Worm (Caenorhabditis elegans) whole organism, L1 larva: ENCODE measurements around the gene nhr-45.
A peak's percentile ranks its signal among the peaks of the same experiment; 100 is the strongest.

Experiments
- C16A3.4 ChIP-seq: fragments of 150-350 bp; optimal IDR thresholded peaks from 2 replicates; lab custom pipeline; 2014; ENCODE audit warnings: missing biosample characterization, missing genetic modification characterization
- F16B12.6 ChIP-seq: fragments of 150-350 bp; optimal IDR thresholded peaks from 2 replicates; lab custom pipeline; 2014; ENCODE audit warnings: missing biosample characterization, missing genetic modification characterization
- Y116A8C.19 ChIP-seq: sonication (generic microtip); optimal IDR thresholded peaks from 2 replicates; lab custom pipeline; 2016; ENCODE audit warnings: missing compliant biosample characterization, missing genetic modification characterization, borderline replicate concordance
- alr-1 ChIP-seq: fragments of 200-800 bp; sonication (Bioruptor generic); optimal IDR thresholded peaks from 2 replicates; lab custom pipeline; 2018; ENCODE audit warnings: borderline replicate concordance, mild to moderate bottlenecking, missing genetic modification characterization, missing compliant biosample characterization
- aly-2 ChIP-seq: fragments of 150-350 bp; optimal IDR thresholded peaks from 2 replicates; lab custom pipeline; 2014; ENCODE audit warnings: missing biosample characterization, missing genetic modification characterization
- ama-1 ChIP-seq: fragments of 150-350 bp; optimal IDR thresholded peaks from 2 replicates; lab custom pipeline; 2014
- blmp-1 ChIP-seq: fragments of 150-350 bp; optimal IDR thresholded peaks from 2 replicates; lab custom pipeline; 2014; ENCODE audit warnings: missing biosample characterization, missing genetic modification characterization
- ceh-82 ChIP-seq, 3 experiments: fragments of 150-350 bp in 1 of 3; sonication (generic microtip) in 2 of 3; optimal IDR thresholded peaks; 2 replicates each; lab custom pipeline; 2014 to 2017; ENCODE audit warnings: missing biosample characterization in 3 of 3, missing genetic modification characterization in 3 of 3
- ceh-88 ChIP-seq: fragments of 200-800 bp; sonication (Bioruptor generic); IDR thresholded peaks from 2 replicates; pipeline ENCODE4 v1.3.6; 2022; ENCODE audit warnings: missing genetic modification characterization, missing compliant biosample characterization
- dpl-1 ChIP-seq, 3 experiments: fragments of 150-350 bp in 2 of 3; sonication (generic microtip) in 1 of 3; optimal IDR thresholded peaks; 2 replicates each; lab custom pipeline; 2014 to 2017; ENCODE audit warnings: missing biosample characterization in 3 of 3, missing genetic modification characterization in 3 of 3, missing genetic modification reagents in 3 of 3
- efl-1 ChIP-seq, 4 experiments: fragments of 150-350 bp; optimal IDR thresholded peaks in 3 of 4; peaks in 1 of 4; 1 replicate in 1 of 4; 2 replicates in 3 of 4; lab custom pipeline; 2014; ENCODE audit warnings: missing biosample characterization in 2 of 4, missing genetic modification characterization in 2 of 4, missing genetic modification reagents in 2 of 4
- efl-3 ChIP-seq: fragments of 200-800 bp; sonication (Bioruptor generic); optimal IDR thresholded peaks from 2 replicates; lab custom pipeline; 2018; ENCODE audit warnings: mild to moderate bottlenecking, missing genetic modification characterization, missing compliant biosample characterization
- egl-13 ChIP-seq: sonication (generic microtip); optimal IDR thresholded peaks from 2 replicates; lab custom pipeline; 2016; ENCODE audit warnings: missing genotype, missing genetic modification reagents, missing genetic modification characterization, missing compliant biosample characterization
- elt-2 ChIP-seq: sonication (generic microtip); optimal IDR thresholded peaks from 2 replicates; lab custom pipeline; 2016; ENCODE audit warnings: missing genetic modification characterization, mild to moderate bottlenecking, inconsistent platforms, missing compliant biosample characterization, missing genetic modification reagents
- elt-3 ChIP-seq, 6 experiments: fragments of 150-350 bp in 1 of 6; sonication (generic microtip); optimal IDR thresholded peaks; 2 replicates each; lab custom pipeline; 2017 to 2018; ENCODE audit warnings: missing biosample characterization in 6 of 6, missing genetic modification characterization in 6 of 6, inconsistent platforms in 1 of 6
- ets-5 ChIP-seq: fragments of 200-800 bp; sonication (Bioruptor generic); IDR thresholded peaks from 2 replicates; pipeline ENCODE4 v1.3.6; 2022; ENCODE audit warnings: missing genetic modification characterization, missing compliant biosample characterization
- fkh-8 ChIP-seq: sonication (generic microtip); optimal IDR thresholded peaks from 2 replicates; lab custom pipeline; 2016; ENCODE audit warnings: mild to moderate bottlenecking, missing genetic modification characterization, missing compliant biosample characterization
- fos-1 ChIP-seq: fragments of 150-350 bp; optimal IDR thresholded peaks from 2 replicates; lab custom pipeline; 2014; ENCODE audit warnings: missing biosample characterization, missing genetic modification characterization
- hlh-17 ChIP-seq: fragments of 200-800 bp; sonication (Bioruptor generic); optimal IDR thresholded peaks from 2 replicates; lab custom pipeline; 2018; ENCODE audit warnings: missing genetic modification characterization, mild to moderate bottlenecking, missing compliant biosample characterization, moderate library complexity, borderline replicate concordance
- hlh-4 ChIP-seq: sonication (generic microtip); optimal IDR thresholded peaks from 2 replicates; lab custom pipeline; 2016; ENCODE audit warnings: mild to moderate bottlenecking, missing genetic modification characterization, missing compliant biosample characterization
- irx-1 ChIP-seq: sonication (generic microtip); optimal IDR thresholded peaks from 2 replicates; lab custom pipeline; 2016; ENCODE audit warnings: missing genetic modification characterization, missing compliant biosample characterization
- isw-1 ChIP-seq: fragments of 200-800 bp; sonication (Bioruptor generic); IDR thresholded peaks from 2 replicates; pipeline ENCODE4 v1.3.6; 2022; ENCODE audit warnings: missing genetic modification characterization, missing compliant biosample characterization
- jun-1 ChIP-seq: fragments of 150-350 bp; optimal IDR thresholded peaks from 2 replicates; lab custom pipeline; 2014; ENCODE audit warnings: missing biosample characterization, missing genetic modification reagents, missing genetic modification characterization
- lin-14 ChIP-seq: fragments of 200-800 bp; sonication (Bioruptor generic); optimal IDR thresholded peaks from 2 replicates; lab custom pipeline; 2018; ENCODE audit warnings: mild to moderate bottlenecking, missing genetic modification characterization, moderate library complexity, missing compliant biosample characterization
- mab-9 ChIP-seq: fragments of 200-800 bp; sonication (Bioruptor generic); IDR thresholded peaks from 2 replicates; pipeline ENCODE4 v1.3.6; 2022; ENCODE audit warnings: missing genetic modification reagents, missing genetic modification characterization, missing compliant biosample characterization
- mdl-1 ChIP-seq, 2 experiments: fragments of 150-350 bp; optimal IDR thresholded peaks; 2 replicates each; lab custom pipeline; 2014 to 2017; ENCODE audit warnings: missing biosample characterization in 2 of 2, missing genetic modification characterization in 2 of 2, inconsistent platforms in 1 of 2
- nhr-19 ChIP-seq: fragments of 200-800 bp; sonication (Bioruptor generic); conservative IDR thresholded peaks from 2 replicates; pipeline ENCODE4 v1.3.6; 2022; ENCODE audit warnings: missing genetic modification characterization, missing compliant biosample characterization
- nhr-237 ChIP-seq: fragments of 150-350 bp; optimal IDR thresholded peaks from 2 replicates; lab custom pipeline; 2014; ENCODE audit warnings: missing biosample characterization, missing genetic modification characterization
- nhr-76 ChIP-seq: sonication (generic microtip); optimal IDR thresholded peaks from 2 replicates; lab custom pipeline; 2017; ENCODE audit warnings: missing biosample characterization, missing genetic modification characterization
- nhr-84 ChIP-seq: sonication (generic microtip); optimal IDR thresholded peaks from 2 replicates; lab custom pipeline; 2017; ENCODE audit warnings: missing biosample characterization, missing genetic modification characterization
- pag-3 ChIP-seq: sonication (generic microtip); optimal IDR thresholded peaks from 2 replicates; lab custom pipeline; 2017; ENCODE audit warnings: missing genetic modification characterization, mild to moderate bottlenecking, missing compliant biosample characterization, antibody characterized with exemption, borderline replicate concordance; ENCODE audit not compliant: insufficient read depth
- pax-3 ChIP-seq: fragments of 200-800 bp; sonication (Bioruptor generic); optimal IDR thresholded peaks from 2 replicates; lab custom pipeline; 2018; ENCODE audit warnings: mild to moderate bottlenecking, missing genetic modification characterization, moderate library complexity, missing compliant biosample characterization
- skn-1 ChIP-seq: fragments of 150-350 bp; optimal IDR thresholded peaks from 2 replicates; lab custom pipeline; 2014; ENCODE audit warnings: missing biosample characterization, missing genetic modification characterization
- sox-4 ChIP-seq: sonication (generic microtip); optimal IDR thresholded peaks from 2 replicates; lab custom pipeline; 2016; ENCODE audit warnings: missing genetic modification characterization, missing compliant biosample characterization
- sptf-1 ChIP-seq: fragments of 150-350 bp; optimal IDR thresholded peaks from 2 replicates; lab custom pipeline; 2014; ENCODE audit warnings: missing biosample characterization, missing genetic modification characterization
- sup-37 ChIP-seq: fragments of 200-800 bp; sonication (Bioruptor generic); optimal IDR thresholded peaks from 2 replicates; lab custom pipeline; 2018; ENCODE audit warnings: mild to moderate bottlenecking, missing genetic modification characterization, missing compliant biosample characterization
- swsn-7 ChIP-seq: sonication (generic microtip); optimal IDR thresholded peaks from 2 replicates; lab custom pipeline; 2016; ENCODE audit warnings: missing genetic modification characterization, missing compliant biosample characterization
- tlp-1 ChIP-seq: fragments of 150-350 bp; optimal IDR thresholded peaks from 2 replicates; lab custom pipeline; 2014; ENCODE audit warnings: missing biosample characterization, missing genetic modification characterization
- unc-30 ChIP-seq: sonication (generic microtip); optimal IDR thresholded peaks from 2 replicates; lab custom pipeline; 2017; ENCODE audit warnings: missing biosample characterization, missing genetic modification characterization
- unc-62 ChIP-seq: fragments of 150-350 bp; optimal IDR thresholded peaks from 2 replicates; lab custom pipeline; 2014; ENCODE audit warnings: missing biosample characterization, missing genetic modification reagents, missing genetic modification characterization
- unc-86 ChIP-seq: sonication (generic microtip); optimal IDR thresholded peaks from 2 replicates; lab custom pipeline; 2016; ENCODE audit warnings: missing genetic modification characterization, missing compliant biosample characterization
- unc-98 ChIP-seq: fragments of 200-800 bp; sonication (Bioruptor generic); IDR thresholded peaks from 2 replicates; pipeline ENCODE4 v1.3.6; 2022; ENCODE audit warnings: missing genetic modification characterization, missing compliant biosample characterization
- vab-15 ChIP-seq: sonication (generic microtip); optimal IDR thresholded peaks from 2 replicates; lab custom pipeline; 2017; ENCODE audit warnings: missing genotype, mild to moderate bottlenecking, missing genetic modification characterization, missing compliant biosample characterization
- xbp-1 ChIP-seq: sonication (generic microtip); optimal IDR thresholded peaks from 2 replicates; lab custom pipeline; 2016; ENCODE audit warnings: missing genetic modification characterization, missing compliant biosample characterization
- zag-1 ChIP-seq: fragments of 150-350 bp; optimal IDR thresholded peaks from 2 replicates; lab custom pipeline; 2014; ENCODE audit warnings: missing biosample characterization, missing genetic modification characterization
- ztf-11 ChIP-seq, 2 experiments: sonication (generic microtip); optimal IDR thresholded peaks; 2 replicates each; lab custom pipeline; 2016 to 2017; ENCODE audit warnings: missing genetic modification characterization in 2 of 2, missing biosample characterization in 1 of 2, missing compliant biosample characterization in 1 of 2

nhr-45 gene

DNA sequence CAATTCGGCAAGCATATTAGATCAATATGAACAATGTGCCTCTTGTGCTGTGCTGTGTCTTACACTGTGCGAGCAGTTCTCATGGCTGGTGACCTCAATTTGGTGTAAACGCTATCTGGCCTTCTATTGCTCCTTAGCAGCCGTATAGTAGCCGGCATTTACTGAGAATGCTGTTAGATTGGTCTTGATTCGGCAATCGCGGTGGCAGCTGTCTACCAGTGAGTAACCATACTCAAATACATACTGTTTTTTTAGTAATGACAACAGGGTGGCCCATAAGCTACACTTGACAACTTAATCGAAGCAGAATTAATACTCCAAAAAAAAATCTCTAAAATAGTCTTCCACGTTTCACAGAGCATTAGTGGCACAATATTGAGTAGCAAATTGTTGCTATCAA is 13.0 kb downstream of the nhr-45 start, which contains the start of gene C46C11.4:
C46C11.4 (minus strand) TSS at position 101 of the 400 bp plus-strand sequence.
- TF ChIP-seq hlh-17 (GFP tag; lab: Kevin White, UChicago) (no peak), jun-1 (tag; lab: Kevin White, UChicago) (no peak), aly-2 (tag; lab: Kevin White, UChicago) (no peak), unc-86 (tag; lab: Kevin White, UChicago) (no peak), nhr-84 (no peak), unc-98 (no peak), mdl-1 (tag; optimal IDR thresholded peaks at IDR 0.05; lab: Kevin White, UChicago) (no peak), ceh-82 (tag; optimal IDR thresholded peaks at IDR 0.05; lab: Kevin White, UChicago) (no peak), isw-1 (GFP tag; lab: Robert Waterston, UW) (no peak), ztf-11 (tag; optimal IDR thresholded peaks at IDR 0.05; lab: Kevin White, UChicago) (no peak), F16B12.6 (tag; lab: Kevin White, UChicago) (no peak), C16A3.4 (no peak), pag-3 (tag; lab: Kevin White, UChicago) (no peak), egl-13 (tag; lab: Kevin White, UChicago) (no peak), dpl-1 (GFP tag; optimal IDR thresholded peaks at IDR 0.05; lab: Kevin White, UChicago) (no peak), Y116A8C.19 (tag; lab: Kevin White, UChicago) (no peak), sup-37 (GFP tag; lab: Kevin White, UChicago) (no peak), nhr-237 (tag; lab: Kevin White, UChicago) (no peak)

ce11 chrX:4636821-4637220 is 23.3 kb downstream of the nhr-45 start, which contains the start of gene hosl-1:
hosl-1 (plus strand) TSS chrX:4637121.
- TF ChIP-seq mab-9 (no peak), aly-2 (tag; lab: Kevin White, UChicago) (no peak), ztf-11 (tag; optimal IDR thresholded peaks at IDR 0.05; lab: Kevin White, UChicago) (no peak), nhr-84 (no peak), elt-3 (tag; optimal IDR thresholded peaks at IDR 0.05; lab: Kevin White, UChicago) (no peak), nhr-19 (no peak), skn-1 (no peak), sox-4 (tag; lab: Kevin White, UChicago) (no peak), irx-1 (tag; lab: Kevin White, UChicago) (no peak), swsn-7 (tag; lab: Kevin White, UChicago) (no peak)

ce11 chrX:4636143-4636542 is 24.0 kb downstream of the nhr-45 start:
- TF ChIP-seq hlh-4 (tag; lab: Kevin White, UChicago): no peak
- peak in 1 of 6 experiments; percentile 4 for TF ChIP-seq elt-3 (tag; optimal IDR thresholded peaks at IDR 0.05; lab: Kevin White, UChicago)
- TF ChIP-seq elt-2 (tag; lab: Kevin White, UChicago): peak; percentile 48

DNA sequence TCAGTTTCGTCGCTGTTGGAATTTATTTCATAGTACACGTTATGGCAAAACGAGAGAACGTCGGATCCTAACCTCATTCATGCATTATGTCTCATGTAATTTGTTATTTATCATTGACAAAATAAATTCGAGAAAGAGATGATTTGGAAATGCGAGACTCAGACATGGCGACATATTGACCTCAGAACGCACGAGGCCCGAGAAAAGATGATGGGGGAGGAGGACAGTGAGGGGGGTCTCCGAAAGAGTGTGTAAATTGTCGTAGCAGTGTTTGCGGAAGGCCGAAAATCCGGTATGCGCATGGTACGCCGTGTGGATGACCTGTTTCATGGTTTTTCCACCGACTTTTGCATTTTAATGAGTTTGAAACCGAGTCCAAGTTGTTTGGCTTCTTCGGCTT is 24.5 kb downstream of the nhr-45 start:
- TF ChIP-seq fkh-8 (peak; percentile 21), zag-1 (no peak), efl-3 (no peak), unc-62 (GFP tag; lab: Kevin White, UChicago) (no peak), sptf-1 (tag; lab: Kevin White, UChicago) (no peak), ets-5 (no peak), efl-1 (optimal IDR thresholded peaks at IDR 0.05; lab: Kevin White, UChicago) (peak; percentile 11 to 37), efl-1 (GFP tag; optimal IDR thresholded peaks at IDR 0.05 in 1 of 2; lab: Kevin White, UChicago) (peak in 1 of 2 experiments; percentile 9), dpl-1 (GFP tag; optimal IDR thresholded peaks at IDR 0.05; lab: Kevin White, UChicago) (peak; percentile 2 to 26 (median 8)), elt-2 (tag; lab: Kevin White, UChicago) (no peak), pax-3 (tag; lab: Kevin White, UChicago) (no peak), xbp-1 (tag; lab: Kevin White, UChicago) (peak; percentile 66), ama-1 (lab: Kevin White, UChicago) (no peak), unc-30 (tag; lab: Kevin White, UChicago) (no peak), egl-13 (tag; lab: Kevin White, UChicago) (peak; percentile 23), nhr-76 (tag; lab: Kevin White, UChicago) (no peak), tlp-1 (tag; lab: Kevin White, UChicago) (no peak), blmp-1 (peak; percentile 59), alr-1 (tag; lab: Kevin White, UChicago) (no peak), fos-1 (no peak), sup-37 (GFP tag; lab: Kevin White, UChicago) (no peak), ceh-88 (GFP tag; lab: Robert Waterston, UW) (no peak), lin-14 (peak; percentile 88), vab-15 (tag; lab: Kevin White, UChicago) (peak; percentile 17), sox-4 (tag; lab: Kevin White, UChicago) (no peak), mdl-1 (tag; optimal IDR thresholded peaks at IDR 0.05; lab: Kevin White, UChicago) (peak in 1 of 2 experiments; percentile 89)
